Fruit fly (Drosophila melanogaster) Kc167 (cell line): ENCODE results near the gene spri.

Experiments
- Myc ChIP-seq: fragments of >200 bp; optimal IDR thresholded peaks from 2 replicates; lab custom pipeline; 2017; ENCODE audit warnings: missing external identifiers
- Sin3A ChIP-seq: fragments of >200 bp; optimal IDR thresholded peaks from 2 replicates; lab custom pipeline; 2018; ENCODE audit warnings: missing external identifiers
- h ChIP-seq: fragments of >200 bp; optimal IDR thresholded peaks from 3 replicates; lab custom pipeline; 2018; ENCODE audit warnings: missing external identifiers
- insv ChIP-seq: fragments of >200 bp; optimal IDR thresholded peaks from 3 replicates; lab custom pipeline; 2018; ENCODE audit warnings: missing external identifiers
- psq ChIP-seq: fragments of >200 bp; optimal IDR thresholded peaks from 2 replicates; lab custom pipeline; 2017; ENCODE audit warnings: missing external identifiers
- ttk ChIP-seq: sonication (Bioruptor generic); optimal IDR thresholded peaks from 2 replicates; lab custom pipeline; 2017; ENCODE audit warnings: missing external identifiers

spri gene

dm6 chrX:10547070-10547856 lies 38.0 kb downstream of the spri start:
- TF ChIP-seq Sin3A, result no peak
- TF ChIP-seq h (lab: Kevin White, UChicago), result no peak
- TF ChIP-seq psq (lab: Kevin White, UChicago), result no peak

- no peak for TF ChIP-seq Sin3A
- TF ChIP-seq Myc (lab: Kevin White, UChicago), result no peak
- TF ChIP-seq insv (lab: Kevin White, UChicago), result no peak
- no peak for TF ChIP-seq h (lab: Kevin White, UChicago)
- TF ChIP-seq ttk, result no peak
- no peak for TF ChIP-seq psq (lab: Kevin White, UChicago)
Observed at dm6 chrX:10546631-10547030, 38.6 kb downstream of the spri start.

- TF ChIP-seq insv (lab: Kevin White, UChicago) (no peak), ttk (no peak), psq (lab: Kevin White, UChicago) (no peak), Myc (lab: Kevin White, UChicago) (no peak), Sin3A (no peak), h (lab: Kevin White, UChicago) (no peak)
Observed at dm6 chrX:10546034-10546433, 39.2 kb downstream of the spri start.

dm6 chrX:10544287-10544686 lies 40.9 kb downstream of the spri start:
- no peak for TF ChIP-seq ttk
- no peak for TF ChIP-seq Myc (lab: Kevin White, UChicago)
- TF ChIP-seq h (lab: Kevin White, UChicago), result no peak

dm6 chrX:10543303-10543702 lies 41.9 kb downstream of the spri start:
- TF ChIP-seq psq (lab: Kevin White, UChicago), result no peak
- no peak for TF ChIP-seq ttk
- TF ChIP-seq Myc (lab: Kevin White, UChicago), result no peak
- no peak for TF ChIP-seq insv (lab: Kevin White, UChicago)
- TF ChIP-seq Sin3A, result no peak
- TF ChIP-seq h (lab: Kevin White, UChicago), result no peak

- TF ChIP-seq Myc (lab: Kevin White, UChicago) (no peak), Sin3A (no peak), h (lab: Kevin White, UChicago) (no peak), insv (lab: Kevin White, UChicago) (no peak), ttk (no peak), psq (lab: Kevin White, UChicago) (no peak)
Observed at dm6 chrX:10540463-10540862, 44.8 kb downstream of the spri start.

dm6 chrX:10538807-10539509 lies 46.3 kb downstream of the spri start:
- TF ChIP-seq insv (lab: Kevin White, UChicago) (no peak), Sin3A (no peak), ttk (no peak), psq (lab: Kevin White, UChicago) (no peak), h (lab: Kevin White, UChicago) (no peak), Myc (lab: Kevin White, UChicago) (no peak)

- TF ChIP-seq insv (lab: Kevin White, UChicago), result no peak
- TF ChIP-seq h (lab: Kevin White, UChicago), result no peak
Observed at dm6 chrX:10535912-10536629, 49.2 kb downstream of the spri start.

- TF ChIP-seq ttk (no peak), h (lab: Kevin White, UChicago) (no peak), Sin3A (no peak), psq (lab: Kevin White, UChicago) (no peak), insv (lab: Kevin White, UChicago) (no peak), Myc (lab: Kevin White, UChicago) (no peak)
Observed at dm6 chrX:10535029-10535428, 50.2 kb downstream of the spri start.

- TF ChIP-seq psq (lab: Kevin White, UChicago) (no peak), insv (lab: Kevin White, UChicago) (no peak), ttk (no peak), Sin3A (no peak), Myc (lab: Kevin White, UChicago) (no peak), h (lab: Kevin White, UChicago) (no peak)
Observed at dm6 chrX:10534526-10534925, 50.7 kb downstream of the spri start.

- no peak for TF ChIP-seq psq (lab: Kevin White, UChicago)
- TF ChIP-seq ttk, result no peak
- no peak for TF ChIP-seq Sin3A
- TF ChIP-seq insv (lab: Kevin White, UChicago), result no peak
- no peak for TF ChIP-seq Myc (lab: Kevin White, UChicago)
- TF ChIP-seq h (lab: Kevin White, UChicago), result no peak
Observed at dm6 chrX:10533517-10534284, 51.5 kb downstream of the spri start.
